Fruit fly (Drosophila melanogaster) whole organism, embryonic: Measurements from ENCODE around the gene CG12640.

ENCODE experiments used
- Antp ChIP-seq: fragments of 200-800 bp; sonication (Bioruptor generic); optimal IDR thresholded peaks from 3 replicates; lab custom pipeline; 2016; ENCODE audit warnings: missing biosample characterization, missing genetic modification characterization
- Blimp-1 ChIP-seq: fragments of 200-800 bp; sonication (Bioruptor generic); optimal IDR thresholded peaks from 3 replicates; lab custom pipeline; 2018; ENCODE audit warnings: missing biosample characterization, missing genetic modification characterization, mild to moderate bottlenecking, moderate library complexity, missing genetic modification reagents
- CG10366 ChIP-seq: fragments of 200-800 bp; sonication (Bioruptor generic); IDR thresholded peaks from 2 replicates; pipeline ENCODE4 v1.3.6; 2022; ENCODE audit warnings: missing biosample characterization, missing genetic modification characterization
- CG12299 ChIP-seq: fragments of 200-800 bp; sonication (Bioruptor generic); optimal IDR thresholded peaks from 2 replicates; lab custom pipeline; 2018; ENCODE audit warnings: missing biosample characterization, mild to moderate bottlenecking, missing genetic modification characterization
- CG14441 ChIP-seq: fragments of 200-800 bp; sonication (Bioruptor generic); IDR thresholded peaks from 2 replicates; pipeline ENCODE4 v1.3.6; 2022; ENCODE audit warnings: missing biosample characterization, missing genetic modification characterization
- CG15514 ChIP-seq: fragments of 200-800 bp; sonication (Bioruptor generic); optimal IDR thresholded peaks from 3 replicates; lab custom pipeline; 2017; ENCODE audit warnings: missing biosample characterization, missing genetic modification characterization, mild to moderate bottlenecking, moderate library complexity, missing genetic modification reagents
- CG16815 ChIP-seq: fragments of 200-800 bp; sonication (Bioruptor generic); optimal IDR thresholded peaks from 3 replicates; lab custom pipeline; 2017; ENCODE audit warnings: missing biosample characterization, mild to moderate bottlenecking, missing genetic modification characterization
- CG18599 ChIP-seq: fragments of 200-800 bp; sonication (Bioruptor generic); optimal IDR thresholded peaks from 3 replicates; lab custom pipeline; 2017; ENCODE audit warnings: missing biosample characterization, missing genetic modification characterization, mild to moderate bottlenecking, moderate library complexity, missing genetic modification reagents
- CG18764 ChIP-seq: fragments of 200-800 bp; sonication (Bioruptor generic); optimal IDR thresholded peaks from 3 replicates; lab custom pipeline; 2016; ENCODE audit warnings: missing biosample characterization, missing genetic modification characterization
- CG2678 ChIP-seq: fragments of 200-800 bp; sonication (Bioruptor generic); optimal IDR thresholded peaks from 3 replicates; lab custom pipeline; 2019; ENCODE audit warnings: missing biosample characterization, mild to moderate bottlenecking, missing genetic modification characterization, moderate library complexity
- CG32772 ChIP-seq: fragments of 200-800 bp; sonication (Bioruptor generic); IDR thresholded peaks from 2 replicates; pipeline ENCODE4 v1.3.6; 2022; ENCODE audit warnings: missing biosample characterization, missing genetic modification characterization
- CG34422 ChIP-seq: fragments of 200-800 bp; sonication (Bioruptor generic); IDR thresholded peaks from 3 replicates; pipeline ENCODE4 v1.3.6; 2022; ENCODE audit warnings: missing biosample characterization, missing genetic modification characterization
- CG4707 ChIP-seq: fragments of 200-800 bp; sonication (Bioruptor generic); optimal IDR thresholded peaks from 2 replicates; lab custom pipeline; 2018; ENCODE audit warnings: missing biosample characterization, mild to moderate bottlenecking, missing genetic modification characterization, moderate library complexity
- CG9609 ChIP-seq: fragments of 200-800 bp; sonication (Bioruptor generic); optimal IDR thresholded peaks from 3 replicates; lab custom pipeline; 2016; ENCODE audit warnings: missing biosample characterization, missing genetic modification characterization
- CG9797 ChIP-seq: fragments of 200-800 bp; sonication (Bioruptor generic); optimal IDR thresholded peaks from 3 replicates; lab custom pipeline; 2018; ENCODE audit warnings: missing biosample characterization, mild to moderate bottlenecking, missing genetic modification characterization
- Camta ChIP-seq: fragments of 200-800 bp; sonication (Bioruptor generic); optimal IDR thresholded peaks from 2 replicates; lab custom pipeline; 2016; ENCODE audit warnings: missing biosample characterization, missing genetic modification characterization
- D19B ChIP-seq: fragments of 200-800 bp; sonication (Bioruptor generic); optimal IDR thresholded peaks from 2 replicates; lab custom pipeline; 2017; ENCODE audit warnings: missing biosample characterization, mild to moderate bottlenecking, missing genetic modification characterization
- Dbx ChIP-seq: fragments of 200-800 bp; sonication (Bioruptor generic); IDR thresholded peaks from 3 replicates; pipeline ENCODE4 v1.3.6; 2022; ENCODE audit warnings: missing biosample characterization, missing genetic modification characterization
- Dip3 ChIP-seq: fragments of 200-800 bp; sonication (Bioruptor generic); optimal IDR thresholded peaks from 3 replicates; lab custom pipeline; 2016; ENCODE audit warnings: missing biosample characterization, missing genetic modification characterization
- E2f2 ChIP-seq: fragments of 200-800 bp; sonication (Bioruptor generic); IDR thresholded peaks from 2 replicates; pipeline ENCODE4 v1.3.6; 2022; ENCODE audit warnings: missing biosample characterization, missing genetic modification characterization
- Fer1 ChIP-seq: fragments of 200-800 bp; sonication (Bioruptor generic); optimal IDR thresholded peaks from 2 replicates; lab custom pipeline; 2017; ENCODE audit warnings: missing biosample characterization, mild to moderate bottlenecking, missing genetic modification characterization
- Fer3 ChIP-seq: fragments of 200-800 bp; sonication (Bioruptor generic); optimal IDR thresholded peaks from 2 replicates; lab custom pipeline; 2018; ENCODE audit warnings: missing biosample characterization, mild to moderate bottlenecking, missing genetic modification characterization, moderate library complexity
- Hmr ChIP-seq: fragments of 200-800 bp; sonication (Bioruptor generic); optimal IDR thresholded peaks from 3 replicates; lab custom pipeline; 2017; ENCODE audit warnings: mild to moderate bottlenecking, missing biosample characterization, missing genetic modification reagents, missing genetic modification characterization
- MBD-R2 ChIP-seq: fragments of 200-800 bp; sonication (Bioruptor generic); IDR thresholded peaks from 2 replicates; pipeline ENCODE4 v1.3.6; 2022; ENCODE audit warnings: missing biosample characterization, missing genetic modification characterization
- Mad ChIP-seq: fragments of 200-800 bp; sonication (Bioruptor generic); optimal IDR thresholded peaks from 2 replicates; lab custom pipeline; 2016; ENCODE audit warnings: missing biosample characterization, missing genetic modification characterization
- Meics ChIP-seq: fragments of 200-800 bp; sonication (Bioruptor generic); optimal IDR thresholded peaks from 2 replicates; lab custom pipeline; 2017; ENCODE audit warnings: missing biosample characterization, mild to moderate bottlenecking, missing genetic modification characterization
- Myb ChIP-seq: fragments of 200-800 bp; sonication (Bioruptor generic); optimal IDR thresholded peaks from 2 replicates; lab custom pipeline; 2016; ENCODE audit warnings: missing biosample characterization, missing genetic modification characterization
- Sox102F ChIP-seq: fragments of 200-800 bp; sonication (Bioruptor generic); optimal IDR thresholded peaks from 2 replicates; lab custom pipeline; 2018; ENCODE audit warnings: missing biosample characterization, mild to moderate bottlenecking, missing genetic modification characterization, moderate library complexity
- Stat92E ChIP-seq, 3 experiments: fragments of >200 bp in 2 of 3; fragments of 200-800 bp in 1 of 3; sonication (Bioruptor generic) in 1 of 3; optimal IDR thresholded peaks; 2 replicates each; lab custom pipeline; 2017 to 2019; ENCODE audit warnings: missing biosample characterization in 3 of 3, missing genetic modification characterization in 3 of 3, mild to moderate bottlenecking in 1 of 3, moderate library complexity in 1 of 3
- Xbp1 ChIP-seq: fragments of 200-800 bp; sonication (Bioruptor generic); optimal IDR thresholded peaks from 3 replicates; lab custom pipeline; 2016; ENCODE audit warnings: missing biosample characterization, mild to moderate bottlenecking, missing genetic modification characterization
- Xrp1 ChIP-seq: fragments of 200-800 bp; sonication (Bioruptor generic); IDR thresholded peaks from 2 replicates; pipeline ENCODE4 v1.3.6; 2022; ENCODE audit warnings: missing biosample characterization, missing genetic modification characterization
- al ChIP-seq: fragments of 200-800 bp; sonication (Bioruptor generic); IDR thresholded peaks from 2 replicates; pipeline ENCODE4 v1.3.6; 2022; ENCODE audit warnings: missing biosample characterization, missing genetic modification characterization
- bsh ChIP-seq, 2 experiments: fragments of 200-800 bp; sonication (Bioruptor generic); optimal IDR thresholded peaks; 2 replicates each; lab custom pipeline; 2017 to 2018; ENCODE audit warnings: mild to moderate bottlenecking in 2 of 2, missing biosample characterization in 2 of 2, missing genetic modification characterization in 2 of 2, moderate library complexity in 1 of 2
- chif ChIP-seq, 2 experiments: fragments of 200-800 bp; sonication (Bioruptor generic); optimal IDR thresholded peaks; 3 replicates each; lab custom pipeline; 2016; ENCODE audit warnings: missing biosample characterization in 2 of 2, missing genetic modification characterization in 2 of 2
- crc ChIP-seq: fragments of 200-800 bp; sonication (Bioruptor generic); optimal IDR thresholded peaks from 2 replicates; lab custom pipeline; 2016; ENCODE audit warnings: missing biosample characterization, missing genetic modification characterization
- dysf ChIP-seq: fragments of 200-800 bp; sonication (Bioruptor generic); IDR thresholded peaks from 3 replicates; pipeline ENCODE4 v1.3.6; 2022; ENCODE audit warnings: missing biosample characterization, missing genetic modification characterization
- ems ChIP-seq: fragments of 200-800 bp; sonication (Bioruptor generic); optimal IDR thresholded peaks from 3 replicates; lab custom pipeline; 2016; ENCODE audit warnings: missing biosample characterization, missing genetic modification characterization
- fd96Cb ChIP-seq: fragments of 200-800 bp; sonication (Bioruptor generic); optimal IDR thresholded peaks from 2 replicates; lab custom pipeline; 2018; ENCODE audit warnings: missing biosample characterization, mild to moderate bottlenecking, missing genetic modification characterization, moderate library complexity
- gem ChIP-seq: fragments of 200-800 bp; sonication (Bioruptor generic); optimal IDR thresholded peaks from 2 replicates; lab custom pipeline; 2019; ENCODE audit warnings: missing biosample characterization, mild to moderate bottlenecking, missing genetic modification characterization, moderate library complexity
- insv ChIP-seq, 2 experiments: fragments of 200-800 bp; sonication (Bioruptor generic); optimal IDR thresholded peaks; 3 replicates each; lab custom pipeline; 2016 to 2018; ENCODE audit warnings: missing biosample characterization in 2 of 2, missing genetic modification characterization in 2 of 2
- lab ChIP-seq: fragments of 200-800 bp; sonication (Bioruptor generic); optimal IDR thresholded peaks from 3 replicates; lab custom pipeline; 2017; ENCODE audit warnings: missing biosample characterization, missing genetic modification characterization, mild to moderate bottlenecking, moderate library complexity, missing genetic modification reagents
- lilli ChIP-seq: fragments of 200-800 bp; sonication (Bioruptor generic); optimal IDR thresholded peaks from 3 replicates; lab custom pipeline; 2016; ENCODE audit warnings: missing biosample characterization, missing genetic modification characterization
- mam ChIP-seq: fragments of 200-800 bp; sonication (Bioruptor generic); optimal IDR thresholded peaks from 3 replicates; lab custom pipeline; 2016; ENCODE audit warnings: missing biosample characterization, missing genetic modification characterization
- prd ChIP-seq, 3 experiments: fragments of >200 bp in 2 of 3; fragments of 200-800 bp in 1 of 3; sonication (Bioruptor generic) in 1 of 3; optimal IDR thresholded peaks in 2 of 3; IDR thresholded peaks in 1 of 3; 2 replicates in 2 of 3; 3 replicates in 1 of 3; pipeline versions ENCODE4 v1.3.6 to Lab custom; 2017 to 2022; ENCODE audit warnings: missing biosample characterization in 1 of 3, missing genetic modification characterization in 1 of 3
- row ChIP-seq: fragments of 200-800 bp; sonication (Bioruptor generic); IDR thresholded peaks from 3 replicates; pipeline ENCODE4 v1.3.6; 2022; ENCODE audit warnings: missing biosample characterization, missing genetic modification characterization
- sisA ChIP-seq: fragments of 200-800 bp; sonication (Bioruptor generic); IDR thresholded peaks from 2 replicates; pipeline ENCODE4 v1.3.6; 2022; ENCODE audit warnings: missing biosample characterization, missing genetic modification characterization
- ssp ChIP-seq: fragments of 200-800 bp; sonication (Bioruptor generic); IDR thresholded peaks from 2 replicates; pipeline ENCODE4 v1.3.6; 2022; ENCODE audit warnings: missing biosample characterization, missing genetic modification characterization
- ttk ChIP-seq: fragments of 200-800 bp; sonication (Bioruptor generic); IDR thresholded peaks from 2 replicates; pipeline ENCODE4 v2.1.2; 2022; ENCODE audit warnings: missing biosample characterization, missing genetic modification characterization
- tx ChIP-seq: fragments of 200-800 bp; sonication (Bioruptor generic); optimal IDR thresholded peaks from 2 replicates; lab custom pipeline; 2016; ENCODE audit warnings: missing biosample characterization, missing genetic modification characterization

CG12640 gene

DNA sequence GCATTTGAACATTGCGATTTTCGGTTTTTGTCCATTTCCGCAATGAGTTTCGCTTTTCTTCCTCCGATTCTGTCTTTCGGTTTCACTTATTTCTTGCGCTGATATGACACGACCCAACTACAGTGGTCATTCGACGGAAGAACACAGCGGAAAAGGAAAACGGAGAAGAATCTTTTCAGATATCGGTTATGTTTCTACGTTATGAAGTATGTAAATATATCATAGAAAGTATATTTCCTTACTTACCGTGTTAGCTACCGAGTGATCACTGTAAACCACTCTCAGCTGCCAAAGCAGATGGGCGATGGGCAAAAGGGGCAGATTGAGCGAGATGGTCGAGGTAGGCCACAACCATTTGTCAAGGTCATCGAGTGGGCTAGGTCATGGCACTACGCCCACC lies 44.9 kb downstream of the CG12640 start (continued):
- TF ChIP-seq Sox102F (GFP tag; lab: Kevin White, UChicago) (peak; percentile 33), gem (tag; lab: Kevin White, UChicago) (peak; percentile 59), dysf (GFP tag; lab: Robert Waterston, UW) (peak; percentile 56; the same call in 2 of the 3 replicates), mam (GFP tag; lab: Kevin White, UChicago) (peak; percentile 43), Blimp-1 (GFP tag; lab: Kevin White, UChicago) (peak; percentile 19), al (GFP tag; lab: Robert Waterston, UW) (peak; percentile 48; the same call in 1 of the 2 replicates), CG18599 (peak; percentile 72), Fer3 (tag; lab: Kevin White, UChicago) (peak; percentile 47), CG2678 (tag; lab: Kevin White, UChicago) (peak; percentile 54), sisA (GFP tag; lab: Robert Waterston, UW) (peak; percentile 55), CG32772 (GFP tag; lab: Robert Waterston, UW) (0 out of 2 replicates have a peak, but pooled peaks have one; percentile 25), fd96Cb (tag; lab: Kevin White, UChicago) (peak; percentile 7), Dbx (GFP tag; lab: Robert Waterston, UW) (peak; percentile 63; the same call in 2 of the 3 replicates), row (GFP tag; lab: Robert Waterston, UW) (peak; percentile 63), Camta (GFP tag; lab: Kevin White, UChicago) (no peak), Xbp1 (GFP tag; lab: Kevin White, UChicago) (peak; percentile 33), Fer1 (GFP tag; lab: Kevin White, UChicago) (peak; percentile 31), Mad (GFP tag; lab: Kevin White, UChicago) (no peak), CG9797 (GFP tag; lab: Kevin White, UChicago) (no peak), CG12299 (tag; lab: Kevin White, UChicago) (no peak), Antp (GFP tag; lab: Kevin White, UChicago) (peak; percentile 42), CG18764 (no peak), CG34422 (GFP tag; lab: Robert Waterston, UW) (0 out of 3 replicates have a peak, but pooled peaks have one; percentile 31), Hmr (peak; percentile 32), lab (GFP tag; lab: Kevin White, UChicago) (peak; percentile 60), Xrp1 (GFP tag; lab: Robert Waterston, UW) (peak; percentile 24; the same call in 1 of the 2 replicates), CG14441 (GFP tag; lab: Robert Waterston, UW) (peak; percentile 56), ttk (peak; percentile 54; the same call in 1 of the 2 replicates), prd (optimal IDR thresholded peaks at IDR 0.05; lab: Kevin White, UChicago) (no peak), prd (GFP tag; IDR thresholded peaks at IDR 0.05; lab: Robert Waterston, UW) (peak; percentile 62; the same call in 1 of the 3 replicates), CG9609 (GFP tag; lab: Kevin White, UChicago) (peak; percentile 21), CG16815 (GFP tag; lab: Kevin White, UChicago) (peak; percentile 17), CG15514 (GFP tag; lab: Kevin White, UChicago) (peak; percentile 1), bsh (GFP tag; optimal IDR thresholded peaks at IDR 0.05; lab: Kevin White, UChicago) (peak in 1 of 2 experiments; percentile 32), Dip3 (GFP tag; lab: Kevin White, UChicago) (peak; percentile 56), lilli (GFP tag; lab: Kevin White, UChicago) (peak; percentile 64), ssp (peak; percentile 31; the same call in 1 of the 2 replicates), tx (peak; percentile 34), CG4707 (no peak), crc (GFP tag; lab: Kevin White, UChicago) (no peak), Meics (peak; percentile 59), MBD-R2 (GFP tag; lab: Robert Waterston, UW) (peak; percentile 35; the same call in 1 of the 2 replicates), ems (GFP tag; lab: Kevin White, UChicago) (peak; percentile 38), CG10366 (GFP tag; lab: Robert Waterston, UW) (peak; percentile 35), D19B (GFP tag; lab: Kevin White, UChicago) (no peak), Myb (GFP tag; lab: Kevin White, UChicago) (peak; percentile 14), insv (GFP tag; optimal IDR thresholded peaks at IDR 0.05; lab: Kevin White, UChicago) (no peak), E2f2 (GFP tag; lab: Robert Waterston, UW) (peak; percentile 20; the same call in 1 of the 2 replicates), chif (GFP tag; optimal IDR thresholded peaks at IDR 0.05; lab: Kevin White, UChicago) (peak; percentile 31 to 37), Stat92E (GFP tag; optimal IDR thresholded peaks at IDR 0.05; lab: Kevin White, UChicago) (no peak)
